Fruit fly (Drosophila melanogaster): ENCODE results near the gene maca.

Gene maca

DNA sequence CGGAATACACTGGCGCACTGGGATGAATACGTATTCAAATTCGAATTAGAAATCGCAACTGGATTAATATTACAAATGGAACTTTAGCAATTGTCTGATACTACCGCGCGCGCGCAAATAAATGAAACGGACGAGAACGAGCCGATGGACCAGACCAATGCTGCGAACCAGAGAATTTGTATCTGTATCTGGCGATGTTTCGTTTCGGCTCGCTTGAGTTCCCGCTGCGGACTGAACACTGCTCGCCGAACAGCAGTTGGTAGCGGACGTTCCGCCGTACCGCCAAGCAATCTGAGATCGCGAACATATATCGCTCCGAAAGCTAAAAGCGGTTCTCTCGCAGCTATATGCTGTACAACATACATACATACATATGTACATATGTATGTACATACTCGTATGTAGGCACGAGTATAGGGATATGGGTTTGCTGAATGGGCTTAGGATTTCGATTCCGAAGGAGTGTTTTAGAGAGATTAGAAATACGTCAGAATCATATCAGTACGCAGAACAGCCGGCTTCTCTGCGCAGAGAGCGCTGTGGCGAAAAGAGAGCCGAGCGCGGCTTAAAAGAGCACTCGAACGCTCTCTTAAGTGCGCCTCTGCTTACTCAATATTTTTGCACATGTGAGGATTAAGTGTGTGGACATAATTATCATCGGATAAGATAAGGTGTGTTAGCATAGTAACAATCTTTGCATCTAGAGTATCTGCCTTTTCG lies 18.3 kb upstream of the maca start, which contains the start of gene AdamTS-A:
Gene AdamTS-A (minus strand): TSS at position 221 of the 720 bp plus-strand sequence.
- TF ChIP-seq N (GFP tag; optimal IDR thresholded peaks at IDR 0.05): no peak
- TF ChIP-seq Dif (GFP tag; optimal IDR thresholded peaks at IDR 0.05; ENCODE audit: partially characterized antibody): peak; percentile 55
- no peak for TF ChIP-seq Hr83 (GFP tag; optimal IDR thresholded peaks at IDR 0.05; ENCODE audit: poor library complexity, severe bottlenecking)
- no peak for TF ChIP-seq Vsx2 (GFP tag; optimal IDR thresholded peaks at IDR 0.05; ENCODE audit: partially characterized antibody)
- no peak for TF ChIP-seq sv (GFP tag; optimal IDR thresholded peaks at IDR 0.05)
- no peak for TF ChIP-seq jim (GFP tag; optimal IDR thresholded peaks at IDR 0.05)
- no peak for TF ChIP-seq pan (optimal IDR thresholded peaks at IDR 0.05)
- TF ChIP-seq dl (GFP tag; optimal IDR thresholded peaks at IDR 0.05; ENCODE audit: insufficient read depth in 1 of 2, partially characterized antibody in 2 of 2): peak; percentile 44 to 80
- no peak for TF ChIP-seq dmrt93B (GFP tag; optimal IDR thresholded peaks at IDR 0.05)
- no peak for TF ChIP-seq CrebA (GFP tag; optimal IDR thresholded peaks at IDR 0.05; ENCODE audit: borderline replicate concordance)

DNA sequence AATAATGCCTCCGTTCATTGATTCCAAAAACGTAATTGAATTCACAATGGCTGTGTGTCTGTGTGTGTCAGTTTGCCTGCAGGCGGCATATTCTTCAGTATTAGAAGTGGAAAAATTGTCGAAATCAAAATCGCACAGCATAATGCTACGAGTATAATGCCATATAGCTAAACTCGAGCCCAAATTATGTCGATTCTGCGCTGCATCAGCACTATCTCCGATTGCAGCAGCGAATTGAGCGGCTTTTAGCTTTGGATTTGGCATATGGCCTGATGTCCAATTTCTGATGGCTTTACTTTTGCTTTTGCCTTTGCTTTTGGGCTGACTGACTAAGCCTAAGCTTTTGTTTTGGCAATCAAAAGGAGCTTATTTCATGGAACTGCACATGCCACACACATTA lies 14.3 kb upstream of the maca start:
- TF ChIP-seq GATAd (GFP tag; optimal IDR thresholded peaks at IDR 0.05): no peak
- TF ChIP-seq foxo (GFP tag; optimal IDR thresholded peaks at IDR 0.05): no peak
- TF ChIP-seq ey (GFP tag; optimal IDR thresholded peaks at IDR 0.05): no peak
- TF ChIP-seq Sp1 (GFP tag; optimal IDR thresholded peaks at IDR 0.05): no peak
- TF ChIP-seq jim (GFP tag; optimal IDR thresholded peaks at IDR 0.05): no peak
- TF ChIP-seq Myc (optimal IDR thresholded peaks at IDR 0.05): no peak
- no peak for TF ChIP-seq Rel (GFP tag; optimal IDR thresholded peaks at IDR 0.05)
- no peak for TF ChIP-seq Rel (tag; optimal IDR thresholded peaks at IDR 0.05)

DNA sequence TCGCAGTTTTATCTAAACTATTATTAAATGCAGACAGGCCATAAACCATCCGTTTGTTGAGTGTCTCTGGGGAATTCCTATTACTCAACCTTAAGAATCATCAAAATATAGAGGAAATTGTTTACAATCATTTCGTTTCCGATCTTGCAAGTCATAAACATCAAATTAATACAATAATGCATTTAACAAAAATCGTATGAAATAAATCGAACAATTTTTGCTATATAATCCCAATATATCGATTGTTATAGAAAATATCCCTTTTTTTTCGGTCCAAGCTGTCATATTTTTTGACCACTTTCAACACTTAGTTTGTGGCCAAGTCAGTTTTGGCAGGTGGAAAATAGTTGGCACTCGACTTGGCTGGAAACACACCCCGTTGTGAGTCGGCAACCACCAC lies 12.8 kb upstream of the maca start, which contains the start of gene B9d1:
Gene B9d1 (plus strand): TSS at position 301 of the 400 bp plus-strand sequence.
- TF ChIP-seq CG32264 (GFP tag; optimal IDR thresholded peaks at IDR 0.05) (no peak), ey (GFP tag; optimal IDR thresholded peaks at IDR 0.05) (no peak), Hr83 (GFP tag; optimal IDR thresholded peaks at IDR 0.05; ENCODE audit: poor library complexity, severe bottlenecking) (no peak), psq (GFP tag; optimal IDR thresholded peaks at IDR 0.05) (no peak), OdsH (GFP tag; optimal IDR thresholded peaks at IDR 0.05) (no peak), sv (GFP tag; optimal IDR thresholded peaks at IDR 0.05) (no peak), dl (GFP tag; optimal IDR thresholded peaks at IDR 0.05; ENCODE audit: insufficient read depth in 1 of 2, partially characterized antibody in 2 of 2) (no peak), GATAd (GFP tag; optimal IDR thresholded peaks at IDR 0.05) (no peak), Jra (GFP tag; optimal IDR thresholded peaks at IDR 0.05) (no peak), Sp1 (GFP tag; optimal IDR thresholded peaks at IDR 0.05) (no peak)

DNA sequence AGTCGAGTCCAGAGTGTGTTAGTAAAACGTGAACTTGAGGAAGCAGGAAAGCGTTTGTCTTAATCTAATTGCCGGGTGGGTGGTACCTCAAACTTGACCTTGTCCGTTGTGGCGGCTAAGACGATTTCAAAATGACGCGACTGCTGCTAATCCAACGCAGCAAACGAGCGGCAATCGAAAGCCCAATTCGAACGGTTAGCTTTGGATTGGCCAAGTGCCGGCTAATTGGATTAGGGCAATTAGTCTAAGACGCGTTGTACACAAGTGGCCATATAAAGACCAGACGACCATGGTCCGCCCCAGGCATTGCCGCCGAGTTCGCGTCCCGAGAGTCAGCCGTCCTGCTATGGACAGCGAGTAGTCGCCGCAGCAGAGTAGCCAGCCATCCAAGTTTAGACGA lies 11.5 kb upstream of the maca start, which contains the start of gene Rh6:
Gene Rh6 (plus strand): TSS at position 301 of the 400 bp plus-strand sequence.
- no peak for TF ChIP-seq dl (GFP tag; optimal IDR thresholded peaks at IDR 0.05; ENCODE audit: insufficient read depth in 1 of 2, partially characterized antibody in 2 of 2)
- TF ChIP-seq Dfd (GFP tag; optimal IDR thresholded peaks at IDR 0.05): no peak
- TF ChIP-seq Dif (GFP tag; optimal IDR thresholded peaks at IDR 0.05; ENCODE audit: partially characterized antibody): no peak
- TF ChIP-seq GATAd (GFP tag; optimal IDR thresholded peaks at IDR 0.05): no peak
- no peak for TF ChIP-seq CG9705 (GFP tag; optimal IDR thresholded peaks at IDR 0.05)
- TF ChIP-seq lola (GFP tag; optimal IDR thresholded peaks at IDR 0.05): no peak
- no peak for TF ChIP-seq tai (GFP tag; optimal IDR thresholded peaks at IDR 0.05)
- no peak for TF ChIP-seq Hr78 (GFP tag; optimal IDR thresholded peaks at IDR 0.05)
- TF ChIP-seq Mio (GFP tag; optimal IDR thresholded peaks at IDR 0.05): no peak
- TF ChIP-seq sage (GFP tag; optimal IDR thresholded peaks at IDR 0.05): no peak
- no peak for TF ChIP-seq Rel (GFP tag; optimal IDR thresholded peaks at IDR 0.05)
- no peak for TF ChIP-seq Rel (tag; optimal IDR thresholded peaks at IDR 0.05)
- no peak for TF ChIP-seq jim (GFP tag; optimal IDR thresholded peaks at IDR 0.05)
- no peak for TF ChIP-seq psq (GFP tag; optimal IDR thresholded peaks at IDR 0.05)
- no peak for TF ChIP-seq br (GFP tag; optimal IDR thresholded peaks at IDR 0.05)
- no peak for TF ChIP-seq HLH106 (tag; optimal IDR thresholded peaks at IDR 0.05)

DNA sequence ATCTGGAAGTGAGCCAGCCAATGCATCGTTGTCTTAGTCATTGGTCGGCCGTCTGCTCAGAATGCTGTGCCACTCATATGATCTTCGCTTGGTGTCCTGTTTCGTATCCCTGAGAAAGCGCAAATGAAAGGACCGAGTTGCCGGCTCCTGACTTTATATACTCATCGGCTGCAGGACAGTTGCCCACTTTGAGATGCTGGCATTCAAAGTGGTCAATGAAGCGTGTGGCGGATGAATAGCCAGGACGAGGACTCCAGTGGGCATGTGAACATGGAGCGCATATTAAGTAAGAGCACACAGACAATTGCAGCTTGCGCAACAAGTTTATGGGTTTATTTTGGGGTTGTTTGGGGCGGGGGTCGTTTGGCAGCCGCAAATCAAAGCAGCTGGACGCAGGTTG lies 9.1 kb upstream of the maca start, which contains the start of gene Trissin:
Gene Trissin (minus strand): TSS at position 101 of the 400 bp plus-strand sequence.
- TF ChIP-seq Mio (GFP tag; optimal IDR thresholded peaks at IDR 0.05) (no peak), tai (GFP tag; optimal IDR thresholded peaks at IDR 0.05) (no peak), N (GFP tag; optimal IDR thresholded peaks at IDR 0.05) (no peak), Dif (GFP tag; optimal IDR thresholded peaks at IDR 0.05; ENCODE audit: partially characterized antibody) (no peak), GATAd (GFP tag; optimal IDR thresholded peaks at IDR 0.05) (no peak), jim (GFP tag; optimal IDR thresholded peaks at IDR 0.05) (no peak), woc (GFP tag; optimal IDR thresholded peaks at IDR 0.05) (no peak), Vsx2 (GFP tag; optimal IDR thresholded peaks at IDR 0.05; ENCODE audit: partially characterized antibody) (no peak)
